Worm (Caenorhabditis elegans): ENCODE results near the gene Y32B12B.8.
"Not testable (repeated sequence)": the region's sequence is repeated elsewhere in the genome, so short reads cannot be mapped to it uniquely, and the experiment has no call there.

ce11 chrV:16515140-16515539, 20.1 kb upstream of the Y32B12B.8 start, which contains the start of gene F36D3.5:
- TF ChIP-seq ztf-11 (tag; optimal IDR thresholded peaks at IDR 0.05); nhr-237 (tag; optimal IDR thresholded peaks at IDR 0.05); T20F7.1 (GFP tag; optimal IDR thresholded peaks at IDR 0.05); ama-1 (optimal IDR thresholded peaks at IDR 0.05); hmg-1.1 (GFP tag; IDR thresholded peaks at IDR 0.05); nhr-77 (tag; optimal IDR thresholded peaks at IDR 0.05); nhr-102 (tag; optimal IDR thresholded peaks at IDR 0.05); madf-9 (GFP tag; conservative IDR thresholded peaks at IDR 0.05); nhr-111 (GFP tag; optimal IDR thresholded peaks at IDR 0.05); egl-27 (tag; optimal IDR thresholded peaks at IDR 0.05); pha-4 (GFP tag; IDR thresholded peaks at IDR 0.05); pha-4 (tag; optimal IDR thresholded peaks at IDR 0.05); pqm-1 (tag; optimal IDR thresholded peaks at IDR 0.05): not testable (repeated sequence)

All from whole organism, L4 larva.